Worm (Caenorhabditis elegans) whole organism, young adult: Measurements from ENCODE around the gene R10H10.7.

Experiments
- Y79H2A.3 ChIP-seq: fragments of 200-800 bp; sonication (Bioruptor generic); conservative IDR thresholded peaks from 2 replicates; pipeline ENCODE4 v1.3.6; 2022; ENCODE audit warnings: missing genetic modification reagents, missing genetic modification characterization, missing compliant biosample characterization
- attf-5 ChIP-seq: fragments of 200-800 bp; sonication (Bioruptor generic); optimal IDR thresholded peaks from 2 replicates; lab custom pipeline; 2018; ENCODE audit warnings: mild to moderate bottlenecking, missing genetic modification characterization, missing compliant biosample characterization
- attf-6 ChIP-seq: fragments of 200-800 bp; sonication (Bioruptor generic); IDR thresholded peaks from 2 replicates; pipeline ENCODE4 v1.3.6; 2022; ENCODE audit warnings: missing genetic modification reagents, missing genetic modification characterization, missing compliant biosample characterization
- cebp-2 ChIP-seq: fragments of 200-800 bp; sonication (Bioruptor generic); IDR thresholded peaks from 2 replicates; pipeline ENCODE4 v1.3.6; 2022; ENCODE audit warnings: missing genetic modification characterization, missing compliant biosample characterization
- hmg-20 ChIP-seq: fragments of 200-800 bp; sonication (Bioruptor generic); IDR thresholded peaks from 2 replicates; pipeline ENCODE4 v1.3.6; 2022; ENCODE audit warnings: missing genetic modification reagents, missing genetic modification characterization, missing compliant biosample characterization
- hsf-1 ChIP-seq: fragments of 200-800 bp; sonication (Bioruptor generic); IDR thresholded peaks from 2 replicates; pipeline ENCODE4 v1.3.6; 2022; ENCODE audit warnings: missing genetic modification reagents, missing genetic modification characterization, missing compliant biosample characterization
- lag-1 ChIP-seq: fragments of 200-800 bp; sonication (Bioruptor generic); IDR thresholded peaks from 2 replicates; pipeline ENCODE4 v1.3.6; 2022; ENCODE audit warnings: missing genetic modification reagents, missing genetic modification characterization, missing compliant biosample characterization
- madf-8 ChIP-seq: fragments of 200-800 bp; sonication (Bioruptor generic); conservative IDR thresholded peaks from 2 replicates; pipeline ENCODE4 v1.3.6; 2022; ENCODE audit warnings: missing genetic modification reagents, missing genetic modification characterization, missing compliant biosample characterization
- nfya-2 ChIP-seq: fragments of 200-800 bp; sonication (Bioruptor generic); IDR thresholded peaks from 2 replicates; pipeline ENCODE4 v1.3.6; 2022; ENCODE audit warnings: missing genetic modification reagents, missing genetic modification characterization, missing compliant biosample characterization
- nhr-179 ChIP-seq: sonication (generic microtip); optimal IDR thresholded peaks from 2 replicates; lab custom pipeline; 2016; ENCODE audit warnings: mild to moderate bottlenecking, missing genetic modification characterization, missing compliant biosample characterization
- sptf-2 ChIP-seq: fragments of 200-800 bp; sonication (Bioruptor generic); optimal IDR thresholded peaks from 2 replicates; lab custom pipeline; 2018; ENCODE audit warnings: mild to moderate bottlenecking, missing genetic modification characterization, missing compliant biosample characterization
- unc-130 ChIP-seq: sonication (generic microtip); optimal IDR thresholded peaks from 2 replicates; lab custom pipeline; 2016; ENCODE audit warnings: missing genetic modification reagents, missing genetic modification characterization, missing compliant biosample characterization
- xnd-1 ChIP-seq: sonication (generic microtip); optimal IDR thresholded peaks from 2 replicates; lab custom pipeline; 2016; ENCODE audit warnings: missing genotype, missing genetic modification reagents, missing genetic modification characterization, missing compliant biosample characterization

- no peak for TF ChIP-seq unc-130 (GFP tag; lab: Kevin White, UChicago)
- TF ChIP-seq lag-1: no peak
- no peak for TF ChIP-seq attf-6 (GFP tag; lab: Robert Waterston, UW)
- no peak for TF ChIP-seq madf-8 (GFP tag; lab: Robert Waterston, UW)
- TF ChIP-seq cebp-2 (GFP tag; lab: Robert Waterston, UW): no peak
- no peak for TF ChIP-seq sptf-2 (GFP tag; lab: Kevin White, UChicago)
- TF ChIP-seq nhr-179 (tag; lab: Kevin White, UChicago): no peak
- no peak for TF ChIP-seq hsf-1 (GFP tag; lab: Robert Waterston, UW)
- no peak for TF ChIP-seq xnd-1 (tag; lab: Kevin White, UChicago)
- no peak for TF ChIP-seq nfya-2 (GFP tag; lab: Robert Waterston, UW)
- no peak for TF ChIP-seq hmg-20 (GFP tag; lab: Robert Waterston, UW)
- TF ChIP-seq attf-5: no peak
- TF ChIP-seq Y79H2A.3 (GFP tag; lab: Robert Waterston, UW): no peak
Measured at ce11 chrIV:10413828-10414227, at the start of gene R10H10.7.
